Worm (Caenorhabditis elegans) whole organism, early embryonic: ENCODE results near the gene K03A11.1.
A peak's percentile ranks its signal among the peaks of the same experiment; 100 is the strongest.

Experiments
- F13C5.2 ChIP-seq: sonication (generic microtip); optimal IDR thresholded peaks from 2 replicates; lab custom pipeline; 2017; ENCODE audit warnings: mild to moderate bottlenecking, missing genetic modification characterization, inconsistent platforms, missing compliant biosample characterization
- aly-1 ChIP-seq: sonication (generic microtip); optimal IDR thresholded peaks from 2 replicates; lab custom pipeline; 2016; ENCODE audit warnings: missing genetic modification characterization, missing compliant biosample characterization
- ceh-13 ChIP-seq: fragments of 200-800 bp; sonication (Bioruptor generic); optimal IDR thresholded peaks from 2 replicates; lab custom pipeline; 2018; ENCODE audit warnings: mild to moderate bottlenecking, missing genetic modification characterization, missing compliant biosample characterization
- ets-7 ChIP-seq: sonication (generic microtip); optimal IDR thresholded peaks from 2 replicates; lab custom pipeline; 2016; ENCODE audit warnings: missing genotype, missing genetic modification characterization, missing compliant biosample characterization
- hmbx-1 ChIP-seq: sonication (generic microtip); optimal IDR thresholded peaks from 2 replicates; lab custom pipeline; 2016; ENCODE audit warnings: mild to moderate bottlenecking, missing genetic modification characterization, missing compliant biosample characterization
- hmg-4 ChIP-seq: fragments of 200-800 bp; sonication (Bioruptor generic); optimal IDR thresholded peaks from 2 replicates; lab custom pipeline; 2018; ENCODE audit warnings: mild to moderate bottlenecking, missing genetic modification characterization, missing compliant biosample characterization
- tbx-37 ChIP-seq: fragments of 200-800 bp; sonication (Bioruptor generic); conservative IDR thresholded peaks from 2 replicates; pipeline ENCODE4 v1.3.6; 2022; ENCODE audit warnings: missing genetic modification reagents, missing genetic modification characterization, missing compliant biosample characterization
- tra-4 ChIP-seq: sonication (generic microtip); optimal IDR thresholded peaks from 2 replicates; lab custom pipeline; 2017; ENCODE audit warnings: missing genetic modification characterization, missing compliant biosample characterization

The K03A11.1 gene

DNA sequence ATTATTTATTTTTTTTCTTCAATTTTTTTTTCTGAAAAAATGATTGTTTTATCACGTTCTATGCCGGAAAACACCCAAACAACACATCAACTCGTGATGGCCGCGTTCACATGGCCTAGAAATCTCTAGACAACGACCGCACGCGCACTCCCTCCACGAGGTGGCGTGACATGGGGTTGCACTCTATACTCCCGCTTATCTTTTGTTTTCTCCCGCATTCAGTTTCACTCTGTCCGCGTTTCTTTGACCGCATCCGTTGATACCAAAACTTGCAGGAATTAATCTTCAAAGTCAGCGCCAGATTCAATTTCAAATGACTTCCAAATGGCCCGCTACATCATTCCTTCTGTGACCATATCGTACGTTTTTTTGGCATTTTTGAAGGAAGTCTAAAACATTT, 53.5 kb downstream of the K03A11.1 start, which contains the start of gene F17H10.1:
TSS of gene F17H10.1 (plus strand) at position 276 of the 400 bp plus-strand sequence.
- TF ChIP-seq hmbx-1: no peak
- TF ChIP-seq hmg-4 (GFP tag; lab: Kevin White, UChicago): peak; percentile 20
- TF ChIP-seq tra-4 (tag; lab: Kevin White, UChicago): no peak
- peak; percentile 42; the same call in 1 of the 2 replicates for TF ChIP-seq tbx-37 (GFP tag; lab: Robert Waterston, UW)
- no peak for TF ChIP-seq aly-1 (tag; lab: Kevin White, UChicago)
- peak; percentile 18 for TF ChIP-seq F13C5.2
- no peak for TF ChIP-seq ets-7 (tag; lab: Kevin White, UChicago)
- no peak for TF ChIP-seq ceh-13
